Worm (Caenorhabditis elegans): ENCODE data around the gene ZK809.9.

ZK809.9 gene

ce11 chrIV:11668001-11668400 lies 2.9 kb downstream of the ZK809.9 start, which contains the start of gene atg-4.2:
TSS of gene atg-4.2 (plus strand) at chrIV:11668024.
- TF ChIP-seq ceh-36 (tag; optimal IDR thresholded peaks at IDR 0.05) (no peak), hmbx-1 (tag; optimal IDR thresholded peaks at IDR 0.05) (no peak), scrt-1 (GFP tag; IDR thresholded peaks at IDR 0.05) (no peak)

ce11 chrIV:11673543-11673942 lies 8.4 kb downstream of the ZK809.9 start, which contains the start of gene inx-8:
TSS of gene inx-8 (plus strand) at chrIV:11673843.
- TF ChIP-seq hmbx-1 (tag; optimal IDR thresholded peaks at IDR 0.05), result no peak
- TF ChIP-seq tbx-37 (GFP tag; conservative IDR thresholded peaks at IDR 0.05), result no peak
- no peak for TF ChIP-seq tbx-11 (GFP tag; IDR thresholded peaks at IDR 0.05)
- no peak for TF ChIP-seq F13C5.2 (tag; optimal IDR thresholded peaks at IDR 0.05)
- no peak for TF ChIP-seq ets-7 (tag; optimal IDR thresholded peaks at IDR 0.05)
- TF ChIP-seq scrt-1 (GFP tag; IDR thresholded peaks at IDR 0.05), result no peak
- TF ChIP-seq ceh-13 (GFP tag; optimal IDR thresholded peaks at IDR 0.05), result no peak
- no peak for TF ChIP-seq flt-1 (GFP tag; IDR thresholded peaks at IDR 0.05)
- TF ChIP-seq pes-1 (GFP tag; IDR thresholded peaks at IDR 0.05), result no peak
- no peak for TF ChIP-seq hmg-4 (GFP tag; optimal IDR thresholded peaks at IDR 0.05)
- TF ChIP-seq sea-1 (GFP tag; conservative IDR thresholded peaks at IDR 0.05), result no peak
- TF ChIP-seq B0310.2 (tag; optimal IDR thresholded peaks at IDR 0.05), result no peak
- TF ChIP-seq ama-1 (optimal IDR thresholded peaks at IDR 0.05), result no peak
- TF ChIP-seq ceh-36 (tag; optimal IDR thresholded peaks at IDR 0.05), result no peak
- no peak for TF ChIP-seq hnd-1 (tag; optimal IDR thresholded peaks at IDR 0.05)
- no peak for TF ChIP-seq tra-4 (tag; optimal IDR thresholded peaks at IDR 0.05)
- no peak for TF ChIP-seq aly-1 (tag; optimal IDR thresholded peaks at IDR 0.05)

DNA sequence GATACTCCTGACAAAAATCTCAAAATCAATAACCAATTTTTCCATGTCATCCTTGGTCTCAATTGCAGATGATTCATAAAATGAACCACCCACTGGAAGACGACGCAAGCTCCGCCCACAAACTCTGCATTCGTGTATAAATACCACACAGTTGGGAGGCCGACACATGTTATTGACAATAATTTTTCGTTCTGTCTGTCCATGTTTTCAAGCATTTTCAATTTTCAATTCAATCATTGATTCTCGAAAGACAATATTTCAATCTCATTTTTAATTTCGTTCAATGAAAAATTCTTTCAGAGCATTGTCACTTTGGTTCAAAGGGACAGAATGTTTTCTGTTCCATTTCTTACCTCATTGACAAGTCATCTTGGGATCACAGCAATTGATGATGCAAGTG lies 10.9 kb downstream of the ZK809.9 start, which contains the start of gene inx-9:
Gene inx-9, plus strand, starts transcription at position 301 of the 400 bp plus-strand sequence.
- TF ChIP-seq scrt-1 (GFP tag; IDR thresholded peaks at IDR 0.05) (no peak), tra-4 (tag; optimal IDR thresholded peaks at IDR 0.05) (no peak), ama-1 (optimal IDR thresholded peaks at IDR 0.05) (no peak), pes-1 (GFP tag; IDR thresholded peaks at IDR 0.05) (no peak), ceh-36 (tag; optimal IDR thresholded peaks at IDR 0.05) (no peak), flt-1 (GFP tag; IDR thresholded peaks at IDR 0.05) (no peak), hnd-1 (tag; optimal IDR thresholded peaks at IDR 0.05) (no peak), tbx-37 (GFP tag; conservative IDR thresholded peaks at IDR 0.05) (no peak), ceh-13 (GFP tag; optimal IDR thresholded peaks at IDR 0.05) (no peak), B0310.2 (tag; optimal IDR thresholded peaks at IDR 0.05) (no peak), aly-1 (tag; optimal IDR thresholded peaks at IDR 0.05) (no peak), hmg-4 (GFP tag; optimal IDR thresholded peaks at IDR 0.05) (no peak), hmbx-1 (tag; optimal IDR thresholded peaks at IDR 0.05) (no peak), sea-1 (GFP tag; conservative IDR thresholded peaks at IDR 0.05) (no peak)

DNA sequence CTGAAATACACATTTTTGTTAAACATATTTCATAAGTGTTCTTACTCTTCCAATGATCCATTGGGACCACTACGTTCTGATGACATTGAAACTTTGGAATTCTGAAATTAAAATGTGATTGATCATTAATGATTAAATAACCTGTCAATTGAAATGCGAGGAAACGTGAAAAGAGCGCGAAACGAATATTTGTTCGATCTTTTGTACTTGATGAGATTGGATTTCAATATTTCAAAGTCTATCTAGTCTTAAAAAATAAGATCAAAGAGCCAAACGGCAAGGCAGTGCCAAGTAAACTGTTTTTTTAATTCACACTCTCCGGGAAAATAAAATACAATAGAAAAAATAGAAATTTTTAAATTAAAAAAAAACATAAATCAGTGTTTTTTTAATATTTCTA lies 16.8 kb downstream of the ZK809.9 start, which contains the start of gene ZK792.4:
Gene ZK792.4, minus strand, starts transcription at position 101 of the 400 bp plus-strand sequence.
- TF ChIP-seq hmbx-1 (tag; optimal IDR thresholded peaks at IDR 0.05), result no peak
- no peak for TF ChIP-seq tbx-11 (GFP tag; IDR thresholded peaks at IDR 0.05)

- TF ChIP-seq ets-7 (tag; optimal IDR thresholded peaks at IDR 0.05), result no peak
- no peak for TF ChIP-seq tra-4 (tag; optimal IDR thresholded peaks at IDR 0.05)
- no peak for TF ChIP-seq hmg-4 (GFP tag; optimal IDR thresholded peaks at IDR 0.05)
- TF ChIP-seq hmbx-1 (tag; optimal IDR thresholded peaks at IDR 0.05), result no peak
- no peak for TF ChIP-seq sea-1 (GFP tag; conservative IDR thresholded peaks at IDR 0.05)
- no peak for TF ChIP-seq pes-1 (GFP tag; IDR thresholded peaks at IDR 0.05)
- TF ChIP-seq B0310.2 (tag; optimal IDR thresholded peaks at IDR 0.05), result no peak
- no peak for TF ChIP-seq scrt-1 (GFP tag; IDR thresholded peaks at IDR 0.05)
- no peak for TF ChIP-seq ama-1 (optimal IDR thresholded peaks at IDR 0.05)
- TF ChIP-seq tbx-37 (GFP tag; conservative IDR thresholded peaks at IDR 0.05), result no peak
- TF ChIP-seq F13C5.2 (tag; optimal IDR thresholded peaks at IDR 0.05), result no peak
- no peak for TF ChIP-seq aly-1 (tag; optimal IDR thresholded peaks at IDR 0.05)
- TF ChIP-seq flt-1 (GFP tag; IDR thresholded peaks at IDR 0.05), result no peak
Measured at ce11 chrIV:11688018-11688417, 22.9 kb downstream of the ZK809.9 start, which contains the start of gene ZK792.5. TSS of gene ZK792.5 (minus strand) at chrIV:11688118.

- TF ChIP-seq hnd-1 (tag; optimal IDR thresholded peaks at IDR 0.05) (no peak), tra-4 (tag; optimal IDR thresholded peaks at IDR 0.05) (no peak), hmg-4 (GFP tag; optimal IDR thresholded peaks at IDR 0.05) (no peak), ama-1 (optimal IDR thresholded peaks at IDR 0.05) (no peak), pes-1 (GFP tag; IDR thresholded peaks at IDR 0.05) (no peak)
Measured at ce11 chrIV:11690988-11691387, 25.9 kb downstream of the ZK809.9 start, which contains the start of gene let-60. TSS of gene let-60 (minus strand) at chrIV:11691088.

DNA sequence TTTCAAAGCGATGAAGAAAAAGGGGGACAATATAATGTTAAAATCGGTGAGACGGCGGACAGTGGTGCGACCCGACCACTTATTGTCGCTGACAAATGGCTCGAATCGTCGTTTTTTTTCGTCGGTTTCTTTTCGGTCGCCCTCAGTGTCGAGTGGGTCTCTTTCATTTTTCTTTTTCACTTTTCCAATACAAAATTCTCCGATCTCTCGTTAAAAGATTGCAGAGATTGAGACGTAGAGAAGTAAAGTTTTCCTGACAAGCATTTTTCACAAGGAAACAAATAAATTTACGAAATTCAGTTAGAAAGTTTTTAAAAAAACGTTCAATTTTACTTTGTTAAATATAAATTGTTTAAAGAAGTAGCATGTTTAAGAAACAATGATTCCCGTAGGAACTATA lies 26.4 kb downstream of the ZK809.9 start:
- TF ChIP-seq hnd-1 (tag; optimal IDR thresholded peaks at IDR 0.05) (no peak), ceh-13 (GFP tag; optimal IDR thresholded peaks at IDR 0.05) (no peak), tra-4 (tag; optimal IDR thresholded peaks at IDR 0.05) (no peak), flt-1 (GFP tag; IDR thresholded peaks at IDR 0.05) (no peak)

DNA sequence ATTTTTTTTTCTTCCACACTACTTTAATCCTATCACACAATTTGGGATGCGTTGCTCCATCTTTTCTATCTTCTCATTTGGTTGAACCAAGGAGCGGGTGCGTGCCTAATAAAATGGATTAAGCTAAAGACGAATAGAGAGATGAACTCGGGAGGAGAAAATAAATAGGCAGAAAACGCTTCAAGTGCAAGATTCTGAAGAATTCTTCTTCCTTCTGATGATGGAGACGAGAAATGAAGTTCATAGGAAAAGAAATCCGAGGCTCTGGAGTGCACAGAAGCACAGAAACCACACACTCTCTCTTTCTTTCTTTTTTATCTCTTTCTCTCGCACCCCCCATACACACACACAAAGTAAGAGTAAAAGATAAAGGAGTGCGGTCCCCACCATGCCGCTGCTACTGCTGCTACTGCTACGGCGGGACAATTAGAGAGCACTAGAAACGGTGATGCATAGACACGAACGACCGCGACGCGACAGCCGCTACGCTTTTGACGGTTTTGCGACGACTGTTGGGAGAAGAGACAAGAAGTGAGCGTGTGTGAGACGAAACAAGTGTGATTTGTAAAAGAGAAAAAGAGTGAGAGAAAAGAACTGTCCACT lies 27.1 kb downstream of the ZK809.9 start:
- TF ChIP-seq aly-1 (tag; optimal IDR thresholded peaks at IDR 0.05) (peak; percentile 35), hmbx-1 (tag; optimal IDR thresholded peaks at IDR 0.05) (no peak), pes-1 (GFP tag; IDR thresholded peaks at IDR 0.05) (0 out of 2 replicates have a peak, but pooled peaks have one; percentile 38), hmg-4 (GFP tag; optimal IDR thresholded peaks at IDR 0.05) (peak; percentile 82), F13C5.2 (tag; optimal IDR thresholded peaks at IDR 0.05) (peak; percentile 48)
